Fruit fly (Drosophila melanogaster) whole organism, prepupa: ENCODE data around the gene CG6834.

Source experiments
- CG10631 ChIP-seq: fragments of 200-800 bp; sonication (Bioruptor generic); optimal IDR thresholded peaks from 2 replicates; lab custom pipeline; 2016; ENCODE audit warnings: missing biosample characterization, missing genetic modification characterization
- CG10669 ChIP-seq: fragments of 200-800 bp; sonication (Bioruptor generic); optimal IDR thresholded peaks from 3 replicates; lab custom pipeline; 2018; ENCODE audit warnings: missing biosample characterization, mild to moderate bottlenecking, missing genetic modification characterization, moderate library complexity
- CG11902 ChIP-seq: fragments of 200-800 bp; sonication (Bioruptor generic); optimal IDR thresholded peaks from 3 replicates; lab custom pipeline; 2016; ENCODE audit warnings: missing biosample characterization, missing genetic modification characterization
- CG31627 ChIP-seq: fragments of 200-800 bp; sonication (Bioruptor generic); optimal IDR thresholded peaks from 3 replicates; lab custom pipeline; 2016; ENCODE audit warnings: missing biosample characterization, missing genetic modification characterization
- CG34406 ChIP-seq: fragments of 200-800 bp; sonication (Bioruptor generic); optimal IDR thresholded peaks from 3 replicates; lab custom pipeline; 2016; ENCODE audit warnings: missing biosample characterization, missing genetic modification characterization
- CG3919 ChIP-seq: fragments of 200-800 bp; sonication (Bioruptor generic); optimal IDR thresholded peaks from 3 replicates; lab custom pipeline; 2016; ENCODE audit warnings: missing biosample characterization, missing genetic modification characterization
- CG4318 ChIP-seq: fragments of 200-800 bp; sonication (Bioruptor generic); optimal IDR thresholded peaks from 3 replicates; lab custom pipeline; 2017; ENCODE audit warnings: missing biosample characterization, mild to moderate bottlenecking, missing genetic modification characterization
- CG6276 ChIP-seq: fragments of 200-800 bp; sonication (Bioruptor generic); optimal IDR thresholded peaks from 2 replicates; lab custom pipeline; 2017; ENCODE audit warnings: missing biosample characterization, mild to moderate bottlenecking, missing genetic modification characterization
- CG6792 ChIP-seq: fragments of 200-800 bp; sonication (Bioruptor generic); optimal IDR thresholded peaks from 3 replicates; lab custom pipeline; 2016; ENCODE audit warnings: missing biosample characterization, missing genetic modification characterization
- CG6808 ChIP-seq: fragments of 200-800 bp; sonication (Bioruptor generic); optimal IDR thresholded peaks from 3 replicates; lab custom pipeline; 2017; ENCODE audit warnings: missing biosample characterization, missing genetic modification characterization, mild to moderate bottlenecking, moderate library complexity, missing genetic modification reagents
- CG6854 ChIP-seq: fragments of 200-800 bp; sonication (Bioruptor generic); optimal IDR thresholded peaks from 2 replicates; lab custom pipeline; 2017; ENCODE audit warnings: missing biosample characterization, mild to moderate bottlenecking, missing genetic modification characterization
- CG8119 ChIP-seq: fragments of 200-800 bp; sonication (Bioruptor generic); IDR thresholded peaks from 3 replicates; pipeline ENCODE4 v1.3.6; 2022; ENCODE audit warnings: missing biosample characterization, missing genetic modification characterization
- CG8319 ChIP-seq: fragments of 200-800 bp; sonication (Bioruptor generic); optimal IDR thresholded peaks from 3 replicates; lab custom pipeline; 2016; ENCODE audit warnings: missing biosample characterization, missing genetic modification characterization
- Eip75B ChIP-seq: fragments of 200-800 bp; sonication (Bioruptor generic); optimal IDR thresholded peaks from 3 replicates; lab custom pipeline; 2016; ENCODE audit warnings: missing biosample characterization, missing genetic modification characterization
- Eip78C ChIP-seq: fragments of 200-800 bp; sonication (Bioruptor generic); peaks from one replicate; lab custom pipeline; 2016; ENCODE audit warnings: missing biosample characterization, missing genetic modification characterization
- Eip93F ChIP-seq: fragments of 200-800 bp; sonication (Bioruptor generic); optimal IDR thresholded peaks from 2 replicates; lab custom pipeline; 2016; ENCODE audit warnings: missing biosample characterization, mild to moderate bottlenecking, missing genetic modification characterization
- Gug ChIP-seq: fragments of 200-800 bp; sonication (Bioruptor generic); IDR thresholded peaks from 2 replicates; pipeline ENCODE4 v1.3.6; 2022; ENCODE audit warnings: missing biosample characterization, missing genetic modification characterization
- Hr39 ChIP-seq: fragments of 200-800 bp; sonication (Bioruptor generic); optimal IDR thresholded peaks from 2 replicates; lab custom pipeline; 2016; ENCODE audit warnings: missing biosample characterization, missing genetic modification characterization
- Lpt ChIP-seq: fragments of 200-800 bp; sonication (Bioruptor generic); optimal IDR thresholded peaks from 3 replicates; lab custom pipeline; 2016; ENCODE audit warnings: missing biosample characterization, missing genetic modification characterization
- Met ChIP-seq: fragments of 200-800 bp; sonication (Bioruptor generic); optimal IDR thresholded peaks from 3 replicates; lab custom pipeline; 2016; ENCODE audit warnings: missing biosample characterization, missing genetic modification characterization
- OdsH ChIP-seq: fragments of 200-800 bp; sonication (Bioruptor generic); optimal IDR thresholded peaks from 3 replicates; lab custom pipeline; 2016; ENCODE audit warnings: missing biosample characterization, missing genetic modification characterization
- Smox ChIP-seq: fragments of 200-800 bp; sonication (Bioruptor generic); optimal IDR thresholded peaks from 3 replicates; lab custom pipeline; 2016; ENCODE audit warnings: missing biosample characterization, missing genetic modification characterization
- Sox102F ChIP-seq: fragments of 200-800 bp; sonication (Bioruptor generic); optimal IDR thresholded peaks from 2 replicates; lab custom pipeline; 2016; ENCODE audit warnings: missing biosample characterization, mild to moderate bottlenecking, missing genetic modification characterization
- Sox14 ChIP-seq: fragments of 200-800 bp; sonication (Bioruptor generic); optimal IDR thresholded peaks from 3 replicates; lab custom pipeline; 2016; ENCODE audit warnings: missing biosample characterization, missing genetic modification characterization
- Sox15 ChIP-seq: fragments of 200-800 bp; sonication (Bioruptor generic); optimal IDR thresholded peaks from 3 replicates; lab custom pipeline; 2016; ENCODE audit warnings: missing biosample characterization, missing genetic modification characterization
- achi ChIP-seq: fragments of 200-800 bp; sonication (Bioruptor generic); optimal IDR thresholded peaks from 3 replicates; lab custom pipeline; 2016; ENCODE audit warnings: missing biosample characterization, missing genetic modification characterization
- cyc ChIP-seq: fragments of 200-800 bp; sonication (Bioruptor generic); optimal IDR thresholded peaks from 3 replicates; lab custom pipeline; 2016; ENCODE audit warnings: missing biosample characterization, missing genetic modification characterization
- dac ChIP-seq: fragments of 200-800 bp; sonication (Bioruptor generic); optimal IDR thresholded peaks from 2 replicates; lab custom pipeline; 2017; ENCODE audit warnings: missing biosample characterization, mild to moderate bottlenecking, missing genetic modification characterization
- eg ChIP-seq: fragments of 200-800 bp; sonication (Bioruptor generic); IDR thresholded peaks from 3 replicates; pipeline ENCODE4 v1.3.6; 2022; ENCODE audit warnings: missing biosample characterization, missing genetic modification characterization
- esn ChIP-seq: fragments of 200-800 bp; sonication (Bioruptor generic); optimal IDR thresholded peaks from 2 replicates; lab custom pipeline; 2016; ENCODE audit warnings: missing biosample characterization, mild to moderate bottlenecking, missing genetic modification characterization, moderate library complexity
- fd85E ChIP-seq: fragments of 200-800 bp; sonication (Bioruptor generic); optimal IDR thresholded peaks from 3 replicates; lab custom pipeline; 2016; ENCODE audit warnings: missing biosample characterization, missing genetic modification characterization
- fkh ChIP-seq: fragments of 200-800 bp; sonication (Bioruptor generic); optimal IDR thresholded peaks from 3 replicates; lab custom pipeline; 2017; ENCODE audit warnings: missing biosample characterization, mild to moderate bottlenecking, missing genetic modification characterization, moderate library complexity
- lz ChIP-seq: fragments of 200-800 bp; sonication (Bioruptor generic); optimal IDR thresholded peaks from 3 replicates; lab custom pipeline; 2016; ENCODE audit warnings: missing biosample characterization, missing genetic modification characterization
- net ChIP-seq: fragments of 200-800 bp; sonication (Bioruptor generic); optimal IDR thresholded peaks from 3 replicates; lab custom pipeline; 2016; ENCODE audit warnings: missing biosample characterization, missing genetic modification characterization
- spab ChIP-seq: fragments of 200-800 bp; sonication (Bioruptor generic); optimal IDR thresholded peaks from 2 replicates; lab custom pipeline; 2017; ENCODE audit warnings: missing biosample characterization, mild to moderate bottlenecking, missing genetic modification characterization, missing genetic modification reagents
- ss ChIP-seq, 2 experiments: fragments of 200-800 bp; sonication (Bioruptor generic); optimal IDR thresholded peaks; 2 replicates in 1 of 2; 3 replicates in 1 of 2; lab custom pipeline; 2017 to 2018; ENCODE audit warnings: mild to moderate bottlenecking in 2 of 2, missing biosample characterization in 2 of 2, missing genetic modification characterization in 2 of 2, moderate library complexity in 1 of 2
- topi ChIP-seq: fragments of 200-800 bp; sonication (Bioruptor generic); optimal IDR thresholded peaks from 3 replicates; lab custom pipeline; 2016; ENCODE audit warnings: missing biosample characterization, missing genetic modification characterization
- vri ChIP-seq: fragments of 200-800 bp; sonication (Bioruptor generic); optimal IDR thresholded peaks from 3 replicates; lab custom pipeline; 2016; ENCODE audit warnings: missing biosample characterization, mild to moderate bottlenecking, missing genetic modification characterization

The CG6834 gene

DNA sequence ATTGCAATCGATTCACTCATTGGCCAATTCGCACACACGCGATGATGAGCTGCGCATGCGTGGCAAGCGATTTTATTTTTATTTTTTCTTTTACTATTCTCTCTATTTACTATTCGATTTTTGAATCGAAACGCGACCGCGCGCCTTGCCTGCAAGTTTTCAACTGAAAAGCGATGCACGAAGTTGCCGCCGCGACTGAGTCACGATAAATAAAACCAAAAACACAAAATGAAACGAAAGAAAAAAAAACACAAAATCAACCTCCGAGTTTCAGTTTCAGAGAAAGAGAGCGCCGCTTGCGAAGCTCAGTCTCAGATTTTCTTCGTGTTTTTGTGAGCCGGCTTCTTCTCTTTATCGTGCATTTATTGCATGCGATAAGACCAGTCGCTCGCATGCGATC, 41.1 kb downstream of the CG6834 start (continued):
- peak; percentile 71 for TF ChIP-seq CG10669 (GFP tag; lab: Kevin White, UChicago)
- no peak for TF ChIP-seq CG8319 (GFP tag; lab: Kevin White, UChicago)
- TF ChIP-seq Eip93F: no peak
- no peak for TF ChIP-seq CG4318 (GFP tag; lab: Kevin White, UChicago)
- TF ChIP-seq CG6792 (GFP tag; lab: Kevin White, UChicago): no peak
- TF ChIP-seq Hr39: no peak
- TF ChIP-seq Lpt: peak; percentile 55

DNA sequence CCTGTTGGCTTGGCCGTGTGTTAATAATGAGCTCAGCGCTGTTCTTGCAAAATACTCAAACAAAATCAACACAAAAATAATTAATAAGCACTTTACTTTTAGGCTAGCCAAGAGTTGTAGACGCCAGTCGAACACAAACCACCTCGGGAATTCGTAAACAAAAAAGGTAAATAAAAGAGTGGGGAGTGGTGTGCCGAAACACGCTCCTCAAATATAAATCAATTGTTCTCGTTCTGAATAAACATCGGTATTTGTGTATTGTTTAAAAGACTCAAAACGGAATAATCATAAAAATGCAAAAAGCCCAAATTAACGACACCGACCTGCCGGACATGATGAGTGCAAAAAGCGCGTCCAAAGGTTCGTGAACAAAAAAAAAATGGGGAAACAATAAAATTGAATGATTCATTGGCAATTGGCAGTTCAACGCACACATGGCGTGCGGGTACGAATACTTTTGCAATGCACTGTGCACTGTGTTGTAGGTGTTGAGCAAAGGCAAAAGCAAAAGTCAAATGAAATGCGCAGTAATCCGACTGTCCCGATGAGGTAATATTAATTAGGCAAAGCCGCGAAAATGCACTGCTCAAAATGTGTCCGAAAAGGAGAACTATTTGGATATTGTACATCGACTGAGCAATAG, 47.9 kb downstream of the CG6834 start:
- TF ChIP-seq lz (GFP tag; lab: Kevin White, UChicago) (no peak), ss (GFP tag; optimal IDR thresholded peaks at IDR 0.05; lab: Kevin White, UChicago) (no peak), CG3919 (GFP tag; lab: Kevin White, UChicago) (no peak), CG11902 (GFP tag; lab: Kevin White, UChicago) (no peak), Gug (GFP tag; lab: Robert Waterston, UW) (no peak), Sox102F (no peak), Smox (GFP tag; lab: Kevin White, UChicago) (no peak), Met (GFP tag; lab: Kevin White, UChicago) (no peak), CG31627 (GFP tag; lab: Kevin White, UChicago) (peak; percentile 7), CG8119 (0 out of 3 replicates have a peak, but pooled peaks have one; percentile 23), CG10631 (no peak), Eip75B (no peak), CG6792 (GFP tag; lab: Kevin White, UChicago) (no peak), Sox14 (no peak), net (no peak), CG6276 (GFP tag; lab: Kevin White, UChicago) (no peak), achi (no peak), esn (GFP tag; lab: Kevin White, UChicago) (peak; percentile 23), cyc (GFP tag; lab: Kevin White, UChicago) (no peak), CG6808 (GFP tag; lab: Kevin White, UChicago) (no peak), Eip93F (peak; percentile 40), CG6854 (GFP tag; lab: Kevin White, UChicago) (no peak), fkh (GFP tag; lab: Kevin White, UChicago) (peak; percentile 88), topi (GFP tag; lab: Kevin White, UChicago) (no peak), spab (GFP tag; lab: Kevin White, UChicago) (no peak), Eip78C (GFP tag; lab: Kevin White, UChicago) (peak; percentile 31), dac (no peak), fd85E (no peak), eg (GFP tag; lab: Robert Waterston, UW) (no peak), Sox15 (GFP tag; lab: Kevin White, UChicago) (no peak), CG34406 (GFP tag; lab: Kevin White, UChicago) (no peak), OdsH (no peak), vri (GFP tag; lab: Kevin White, UChicago) (peak; percentile 93)
- TF ChIP-seq, all 60 proteins: peak for 7

DNA sequence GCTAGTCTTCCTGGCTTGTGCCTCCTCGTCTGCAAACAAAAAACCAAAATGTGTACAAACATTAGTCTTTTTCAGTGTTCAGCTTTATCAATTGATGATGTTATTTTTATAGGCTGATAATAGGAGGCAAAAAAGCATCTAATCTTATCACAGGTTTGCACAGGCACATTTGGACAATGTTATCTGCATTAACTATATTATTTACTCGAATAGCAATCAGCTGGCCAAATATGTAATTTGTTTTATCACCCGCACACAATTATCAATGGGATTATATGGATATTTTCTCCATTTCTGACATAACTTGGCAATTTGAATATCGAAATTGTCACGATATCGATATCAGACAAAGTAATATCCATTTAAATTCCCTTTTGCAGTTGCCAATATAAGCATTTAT, 50.3 kb downstream of the CG6834 start:
- TF ChIP-seq CG6792 (GFP tag; lab: Kevin White, UChicago) (no peak), vri (GFP tag; lab: Kevin White, UChicago) (peak; percentile 78)
